Worm (Caenorhabditis elegans) whole organism, L1 larva: ENCODE data around the gene srbc-43.

Experiments
- lin-35 ChIP-seq, 2 experiments: fragments of 150-350 bp; optimal IDR thresholded peaks; 2 replicates each; lab custom pipeline; 2014; ENCODE audit warnings: missing biosample characterization in 2 of 2, missing genetic modification characterization in 2 of 2, missing genetic modification reagents in 2 of 2
- lin-39 ChIP-seq: fragments of 150-350 bp; optimal IDR thresholded peaks from 2 replicates; lab custom pipeline; 2014; ENCODE audit warnings: missing biosample characterization, missing genetic modification reagents, missing genetic modification characterization
- nhr-11 ChIP-seq: fragments of 150-350 bp; optimal IDR thresholded peaks from 2 replicates; lab custom pipeline; 2014; ENCODE audit warnings: missing biosample characterization, missing genetic modification characterization

DNA sequence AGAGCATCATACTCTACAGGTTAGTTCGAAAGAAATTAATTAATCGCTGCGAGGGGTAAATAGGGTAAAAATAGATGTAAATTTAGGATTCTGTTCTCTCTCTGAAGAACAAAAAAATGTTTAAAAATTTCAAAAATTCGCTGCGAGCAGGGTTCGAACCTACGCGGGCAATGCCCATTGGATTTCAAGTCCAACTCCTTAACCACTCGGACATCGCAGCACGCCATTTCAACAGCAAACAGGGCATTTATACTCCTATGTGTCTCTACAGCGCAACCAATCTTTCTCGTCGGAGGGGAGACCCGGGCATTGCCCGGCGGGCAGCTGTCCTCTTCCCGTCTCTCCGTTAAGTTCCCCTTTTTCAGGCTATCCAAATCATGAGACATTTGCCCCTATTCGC is 10.1 kb downstream of the srbc-43 start:
- TF ChIP-seq lin-39 (tag; lab: Kevin White, UChicago), result no peak
- peak; percentile 20 to 66 for TF ChIP-seq lin-35 (GFP tag; optimal IDR thresholded peaks at IDR 0.05; lab: Kevin White, UChicago)
- no peak for TF ChIP-seq nhr-11 (tag; lab: Kevin White, UChicago)
